Worm (Caenorhabditis elegans): Measurements from ENCODE around the gene H03G16.1.

ce11 chrX:15092775-15093386, 39.2 kb downstream of the H03G16.1 start:
- TF ChIP-seq unc-62 (GFP tag; optimal IDR thresholded peaks at IDR 0.05): no peak
- TF ChIP-seq snpc-4 (tag; optimal IDR thresholded peaks at IDR 0.05): no peak
- no peak for TF ChIP-seq mep-1 (tag; optimal IDR thresholded peaks at IDR 0.05)
- no peak for TF ChIP-seq nhr-76 (tag; optimal IDR thresholded peaks at IDR 0.05)
- TF ChIP-seq pha-4 (tag; optimal IDR thresholded peaks at IDR 0.05): no peak
- no peak for TF ChIP-seq tbx-8 (GFP tag; optimal IDR thresholded peaks at IDR 0.05)
- TF ChIP-seq ces-1 (GFP tag; optimal IDR thresholded peaks at IDR 0.05): no peak
- no peak for TF ChIP-seq unc-39 (tag; optimal IDR thresholded peaks at IDR 0.05)
- no peak for TF ChIP-seq mab-5 (tag; optimal IDR thresholded peaks at IDR 0.05)
- no peak for TF ChIP-seq ceh-43 (GFP tag; optimal IDR thresholded peaks at IDR 0.05)
- no peak for TF ChIP-seq nhr-12 (tag; optimal IDR thresholded peaks at IDR 0.05)

Measured in whole organism, mixed stage, embryonic.